Worm (Caenorhabditis elegans) whole organism, young adult: ENCODE measurements around the gene ceh-76.

Experiments
- B0019.2 ChIP-seq: fragments of 200-800 bp; sonication (Bioruptor generic); conservative IDR thresholded peaks from 2 replicates; pipeline ENCODE4 v1.3.6; 2022; ENCODE audit warnings: missing genetic modification reagents, missing genetic modification characterization, missing compliant biosample characterization
- F23B12.7 ChIP-seq: sonication (generic microtip); optimal IDR thresholded peaks from 2 replicates; lab custom pipeline; 2017; ENCODE audit warnings: missing genetic modification characterization, mild to moderate bottlenecking, missing compliant biosample characterization, antibody characterized with exemption, moderate library complexity; ENCODE audit not compliant: insufficient read depth
- F33H1.4 ChIP-seq: fragments of 200-800 bp; sonication (Bioruptor generic); IDR thresholded peaks from 2 replicates; pipeline ENCODE4 v1.3.6; 2022; ENCODE audit warnings: missing genetic modification reagents, missing genetic modification characterization, missing compliant biosample characterization
- F49E8.2 ChIP-seq: sonication (generic microtip); optimal IDR thresholded peaks from 3 replicates; lab custom pipeline; 2017; ENCODE audit warnings: missing genetic modification characterization, mild to moderate bottlenecking, missing compliant biosample characterization, antibody characterized with exemption, moderate library complexity; ENCODE audit not compliant: insufficient read depth
- Y79H2A.3 ChIP-seq: fragments of 200-800 bp; sonication (Bioruptor generic); conservative IDR thresholded peaks from 2 replicates; pipeline ENCODE4 v1.3.6; 2022; ENCODE audit warnings: missing genetic modification reagents, missing genetic modification characterization, missing compliant biosample characterization
- aptf-3 ChIP-seq: fragments of 200-800 bp; sonication (Bioruptor generic); IDR thresholded peaks from 2 replicates; pipeline ENCODE4 v1.3.6; 2022; ENCODE audit warnings: missing genetic modification characterization, missing compliant biosample characterization
- attf-5 ChIP-seq: fragments of 200-800 bp; sonication (Bioruptor generic); optimal IDR thresholded peaks from 2 replicates; lab custom pipeline; 2018; ENCODE audit warnings: mild to moderate bottlenecking, missing genetic modification characterization, missing compliant biosample characterization
- cebp-1 ChIP-seq, 2 experiments: fragments of 200-800 bp in 1 of 2; sonication (Bioruptor generic) in 1 of 2; sonication (generic microtip) in 1 of 2; IDR thresholded peaks in 1 of 2; optimal IDR thresholded peaks in 1 of 2; 2 replicates each; pipeline versions ENCODE4 v1.3.6 to Lab custom; 2017 to 2022; ENCODE audit warnings: missing compliant biosample characterization in 2 of 2, missing genetic modification characterization in 2 of 2, mild to moderate bottlenecking in 1 of 2, missing genetic modification reagents in 1 of 2, moderate library complexity in 1 of 2
- ceh-27 ChIP-seq: fragments of 200-800 bp; sonication (Bioruptor generic); optimal IDR thresholded peaks from 2 replicates; lab custom pipeline; 2018; ENCODE audit warnings: mild to moderate bottlenecking, missing genetic modification characterization, moderate library complexity, missing compliant biosample characterization
- ceh-79 ChIP-seq: sonication (generic microtip); optimal IDR thresholded peaks from 2 replicates; lab custom pipeline; 2017; ENCODE audit warnings: mild to moderate bottlenecking, missing genetic modification characterization, missing compliant biosample characterization
- ceh-91 ChIP-seq: fragments of 200-800 bp; sonication (Bioruptor generic); IDR thresholded peaks from 2 replicates; pipeline ENCODE4 v1.3.6; 2022; ENCODE audit warnings: missing genetic modification reagents, missing genetic modification characterization, missing compliant biosample characterization
- dox-1 ChIP-seq: fragments of 200-800 bp; sonication (Bioruptor generic); IDR thresholded peaks from 2 replicates; pipeline ENCODE4 v1.3.6; 2022; ENCODE audit warnings: missing genetic modification reagents, missing genetic modification characterization, missing compliant biosample characterization
- dpl-1 ChIP-seq: fragments of 150-350 bp; optimal IDR thresholded peaks from 2 replicates; lab custom pipeline; 2014; ENCODE audit warnings: missing biosample characterization, missing genetic modification reagents, missing genetic modification characterization
- him-1 ChIP-seq: sonication (generic microtip); optimal IDR thresholded peaks from 2 replicates; lab custom pipeline; 2016; ENCODE audit warnings: missing genotype, missing genetic modification reagents, missing genetic modification characterization, missing compliant biosample characterization
- hlh-26 ChIP-seq: fragments of 200-800 bp; sonication (Bioruptor generic); conservative IDR thresholded peaks from 2 replicates; pipeline ENCODE4 v1.3.6; 2022; ENCODE audit warnings: missing genetic modification reagents, missing genetic modification characterization, missing compliant biosample characterization
- hmg-1.2 ChIP-seq: fragments of 200-800 bp; sonication (Bioruptor generic); IDR thresholded peaks from 2 replicates; pipeline ENCODE4 v1.3.6; 2022; ENCODE audit warnings: missing genetic modification reagents, missing genetic modification characterization, missing compliant biosample characterization
- lin-54 ChIP-seq: fragments of 200-800 bp; sonication (Bioruptor generic); optimal IDR thresholded peaks from 2 replicates; lab custom pipeline; 2018; ENCODE audit warnings: mild to moderate bottlenecking, missing genetic modification characterization, missing compliant biosample characterization
- madf-8 ChIP-seq: fragments of 200-800 bp; sonication (Bioruptor generic); conservative IDR thresholded peaks from 2 replicates; pipeline ENCODE4 v1.3.6; 2022; ENCODE audit warnings: missing genetic modification reagents, missing genetic modification characterization, missing compliant biosample characterization
- mcd-1 ChIP-seq: fragments of 200-800 bp; sonication (Bioruptor generic); IDR thresholded peaks from 2 replicates; pipeline ENCODE4 v1.3.6; 2022; ENCODE audit warnings: missing genetic modification reagents, missing genetic modification characterization, missing compliant biosample characterization
- mes-4 ChIP-seq: sonication (generic microtip); optimal IDR thresholded peaks from 2 replicates; lab custom pipeline; 2016; ENCODE audit warnings: missing genotype, missing genetic modification characterization, missing compliant biosample characterization
- nhr-120 ChIP-seq: fragments of 200-800 bp; sonication (Bioruptor generic); IDR thresholded peaks from 2 replicates; pipeline ENCODE4 v1.3.6; 2022; ENCODE audit warnings: missing genetic modification characterization, missing compliant biosample characterization
- nhr-80 ChIP-seq: sonication (generic microtip); optimal IDR thresholded peaks from 2 replicates; lab custom pipeline; 2016; ENCODE audit warnings: missing genetic modification characterization, missing compliant biosample characterization
- rpc-1 ChIP-seq, 2 experiments: fragments of 150-350 bp in 1 of 2; sonication (generic microtip) in 1 of 2; optimal IDR thresholded peaks; 2 replicates each; lab custom pipeline; 2014 to 2018; ENCODE audit warnings: missing biosample characterization in 1 of 2, missing genetic modification characterization in 1 of 2, missing genetic modification reagents in 1 of 2, missing genotype in 1 of 2
- snpc-4 ChIP-seq, 5 experiments: fragments of 150-350 bp in 1 of 5; sonication (generic microtip) in 4 of 5; optimal IDR thresholded peaks; 2 replicates each; lab custom pipeline; 2014 to 2018; ENCODE audit warnings: missing genetic modification characterization in 5 of 5, missing biosample characterization in 3 of 5, antibody characterized with exemption in 2 of 5, mild to moderate bottlenecking in 2 of 5, missing compliant biosample characterization in 2 of 5, missing genotype in 2 of 5, moderate library complexity in 2 of 5, missing genetic modification reagents in 1 of 5
- tbp1 ChIP-seq: fragments of 200-800 bp; sonication (Bioruptor generic); optimal IDR thresholded peaks from 2 replicates; lab custom pipeline; 2018; ENCODE audit warnings: mild to moderate bottlenecking, missing genetic modification characterization, missing compliant biosample characterization
- tbx-9 ChIP-seq: sonication (generic microtip); optimal IDR thresholded peaks from 2 replicates; lab custom pipeline; 2016; ENCODE audit warnings: borderline replicate concordance, missing genetic modification characterization, inconsistent platforms, missing compliant biosample characterization
- unc-62 ChIP-seq: fragments of 150-350 bp; optimal IDR thresholded peaks from 2 replicates; lab custom pipeline; 2014; ENCODE audit warnings: missing biosample characterization, missing genetic modification reagents, missing genetic modification characterization
- zfh-2 ChIP-seq: fragments of 200-800 bp; sonication (Bioruptor generic); conservative IDR thresholded peaks from 2 replicates; pipeline ENCODE4 v1.3.6; 2022; ENCODE audit warnings: missing genetic modification reagents, missing genetic modification characterization, missing compliant biosample characterization
- ztf-3 ChIP-seq: fragments of 200-800 bp; sonication (Bioruptor generic); optimal IDR thresholded peaks from 2 replicates; lab custom pipeline; 2018; ENCODE audit warnings: mild to moderate bottlenecking, missing genetic modification characterization, missing compliant biosample characterization

The ceh-76 gene

DNA sequence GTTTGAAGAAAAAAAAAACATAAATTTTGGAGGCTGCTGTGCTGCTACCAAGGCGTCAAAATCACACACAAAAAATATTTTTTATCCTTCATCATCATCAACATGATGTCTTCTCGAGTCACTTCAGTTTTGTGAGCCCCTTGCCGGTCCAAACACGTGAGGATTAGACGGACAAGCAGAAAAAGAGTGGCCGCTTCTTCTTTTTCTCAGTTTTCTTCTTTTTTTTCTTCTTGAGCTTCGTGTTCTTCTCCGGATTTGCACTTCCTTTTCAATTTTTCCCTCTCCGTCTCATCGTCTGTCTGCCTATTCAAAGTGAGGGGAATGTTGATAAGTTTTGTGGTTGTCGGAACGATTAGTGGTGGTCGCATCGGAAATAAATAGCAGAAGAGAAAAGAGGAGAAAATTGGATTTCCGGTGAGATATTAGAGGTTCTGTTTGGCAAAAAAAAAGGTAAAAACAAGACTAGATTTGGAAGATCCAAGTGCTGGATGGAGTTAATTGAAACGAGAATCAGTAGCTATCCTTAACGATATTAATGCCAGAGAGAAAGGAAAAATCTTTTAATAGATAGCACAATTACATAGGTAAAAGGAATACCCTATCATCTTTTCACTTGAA is 14.0 kb downstream of the ceh-76 start (continued):
- no peak for TF ChIP-seq tbx-9 (tag; lab: Kevin White, UChicago)
- no peak for TF ChIP-seq dpl-1 (GFP tag; lab: Kevin White, UChicago)
- no peak for TF ChIP-seq Y79H2A.3 (GFP tag; lab: Robert Waterston, UW)
- no peak for TF ChIP-seq madf-8
- peak; percentile 56 for TF ChIP-seq zfh-2 (GFP tag; lab: Robert Waterston, UW)
- no peak for TF ChIP-seq ztf-3 (GFP tag; lab: Kevin White, UChicago)
- no peak for TF ChIP-seq F23B12.7 (tag; lab: Kevin White, UChicago)
- TF ChIP-seq nhr-120 (GFP tag; lab: Robert Waterston, UW) = no peak
- TF ChIP-seq, all 124 proteins: peak for 4

DNA sequence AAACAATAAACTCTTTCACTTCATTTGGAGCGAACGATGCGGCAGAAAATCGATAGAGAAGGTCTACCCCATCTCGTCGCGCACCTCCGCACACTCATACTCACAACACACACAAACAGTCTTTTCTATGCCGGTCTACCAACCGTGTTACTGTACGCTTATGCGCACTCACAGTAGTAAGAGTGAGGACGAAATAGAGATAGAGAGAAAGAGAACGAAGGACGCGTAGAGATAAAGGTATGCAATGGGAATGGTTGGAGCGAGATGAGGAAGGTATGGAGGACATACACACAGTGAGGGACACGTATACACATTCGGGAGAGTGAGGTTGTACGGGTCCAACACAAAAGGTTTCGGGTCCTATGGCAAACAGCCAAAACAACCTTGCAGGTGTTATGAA is 15.7 kb downstream of the ceh-76 start:
- TF ChIP-seq attf-5 (GFP tag; lab: Kevin White, UChicago) (peak; percentile 62), tbp1 (GFP tag; lab: Kevin White, UChicago) (no peak), mcd-1 (0 out of 2 replicates have a peak, but pooled peaks have one; percentile 22), mes-4 (no peak), ceh-27 (peak; percentile 49), F33H1.4 (GFP tag; lab: Robert Waterston, UW) (no peak), dox-1 (GFP tag; lab: Robert Waterston, UW) (peak; percentile 44; the same call in 1 of the 2 replicates), nhr-80 (tag; lab: Kevin White, UChicago) (peak; percentile 44), hmg-1.2 (GFP tag; lab: Robert Waterston, UW) (peak; percentile 44; the same call in 1 of the 2 replicates), aptf-3 (GFP tag; lab: Robert Waterston, UW) (no peak), ceh-91 (GFP tag; lab: Robert Waterston, UW) (no peak), cebp-1 (GFP tag; IDR thresholded peaks at IDR 0.05; lab: Robert Waterston, UW) (no peak), cebp-1 (tag; optimal IDR thresholded peaks at IDR 0.05; lab: Kevin White, UChicago) (peak; percentile 44), snpc-4 (GFP tag; optimal IDR thresholded peaks at IDR 0.05; lab: Kevin White, UChicago) (no peak), snpc-4 (tag; optimal IDR thresholded peaks at IDR 0.05; lab: Kevin White, UChicago) (peak in 2 of 4 experiments; percentile 14 to 22)

DNA sequence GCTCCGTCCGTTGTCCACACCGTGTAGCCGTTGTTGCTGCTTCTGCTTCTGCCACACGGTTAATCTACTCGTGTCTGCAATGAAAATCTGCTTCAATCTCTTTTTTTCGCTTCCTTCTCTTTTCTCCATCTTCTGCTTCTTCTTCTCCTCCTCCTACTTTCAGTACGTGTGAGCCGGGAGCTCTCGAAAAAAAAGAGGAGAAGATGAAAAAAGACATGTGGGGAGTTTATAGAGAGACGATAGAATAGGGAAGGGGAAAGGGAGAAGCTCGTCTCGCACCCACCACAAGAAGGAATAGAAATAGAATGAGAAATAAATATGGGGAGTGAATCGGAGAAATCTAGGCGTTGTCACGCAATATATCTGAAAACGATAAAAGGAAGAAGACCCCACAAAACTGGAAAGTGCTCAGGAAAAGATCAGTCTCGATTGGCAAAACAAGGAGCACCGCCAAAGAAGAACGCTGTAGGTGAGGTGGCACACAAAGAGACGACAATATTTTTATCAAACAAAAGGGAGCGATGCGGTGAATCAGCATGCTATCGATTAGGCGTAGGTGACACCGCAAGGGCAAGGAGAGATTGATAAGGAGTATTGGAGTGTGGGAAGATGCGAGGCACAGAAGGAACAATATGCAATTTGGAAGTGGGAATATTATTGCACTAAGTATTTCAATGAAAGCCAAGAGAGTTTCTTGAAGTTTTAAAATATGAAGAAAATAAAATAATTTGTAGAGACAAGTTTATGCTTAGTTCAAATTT is 16.6 kb downstream of the ceh-76 start, which contains the start of gene let-413:
TSS of gene let-413 (minus strand) at position 76 of the 761 bp plus-strand sequence.
- TF ChIP-seq unc-62 (GFP tag; lab: Kevin White, UChicago) (no peak), nhr-80 (tag; lab: Kevin White, UChicago) (peak; percentile 70), zfh-2 (GFP tag; lab: Robert Waterston, UW) (peak; percentile 15)
- TF ChIP-seq, all 124 proteins: peak for 2

DNA sequence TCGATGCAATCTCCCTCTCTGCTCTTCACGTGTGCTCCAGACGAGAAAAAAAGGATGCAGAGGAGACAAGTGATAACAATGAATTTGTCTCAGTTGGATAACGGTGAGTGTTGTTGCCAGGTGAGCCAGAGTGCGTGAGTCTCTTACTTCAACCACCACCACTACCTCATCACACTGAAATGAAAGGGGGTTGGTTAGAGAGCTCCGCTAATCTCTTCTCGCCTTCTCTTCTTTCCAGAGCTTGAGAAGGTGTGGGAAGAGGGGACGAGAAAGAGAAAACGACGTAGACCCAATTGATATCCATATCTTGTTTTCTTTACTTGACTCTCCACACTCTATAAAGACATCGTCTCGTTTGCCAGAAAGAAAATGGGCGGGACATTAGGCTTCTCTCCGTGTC is 23.1 kb downstream of the ceh-76 start:
- no peak for TF ChIP-seq ceh-79 (tag; lab: Kevin White, UChicago)
- TF ChIP-seq rpc-1 (optimal IDR thresholded peaks at IDR 0.05; lab: Kevin White, UChicago) = no peak
- TF ChIP-seq rpc-1 (tag; optimal IDR thresholded peaks at IDR 0.05; lab: Kevin White, UChicago) = no peak
- no peak for TF ChIP-seq him-1 (tag; lab: Kevin White, UChicago)
- TF ChIP-seq lin-54 (GFP tag; lab: Kevin White, UChicago) = no peak
- TF ChIP-seq B0019.2 (GFP tag; lab: Robert Waterston, UW) = no peak
- no peak for TF ChIP-seq F49E8.2 (tag; lab: Kevin White, UChicago)
- no peak for TF ChIP-seq hlh-26
- TF ChIP-seq, all 124 proteins: peak for 0
